Worm (Caenorhabditis elegans): ENCODE measurements around the gene nrf-6.

DNA sequence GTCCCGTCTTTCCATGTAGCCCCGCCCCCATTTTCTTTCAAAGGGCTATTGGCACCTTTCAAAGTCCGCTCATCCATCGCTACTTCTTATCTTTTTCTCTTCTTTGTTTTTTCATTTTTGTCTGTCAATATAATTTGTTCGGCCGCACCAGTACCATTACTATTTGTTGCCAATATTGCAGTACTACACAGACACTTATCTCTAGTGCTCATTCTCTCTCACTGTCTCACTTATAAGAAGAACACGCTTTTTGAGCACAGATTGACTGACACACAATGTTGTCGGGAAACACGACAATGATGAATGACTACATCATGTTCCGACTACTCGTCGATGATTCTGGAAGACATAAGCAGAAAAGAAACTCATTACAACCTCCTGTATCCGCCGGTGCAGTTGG, 47.5 kb downstream of the nrf-6 start:
- TF ChIP-seq aly-2 (tag; optimal IDR thresholded peaks at IDR 0.05), result no peak
- no peak for TF ChIP-seq grh-1 (GFP tag; IDR thresholded peaks at IDR 0.05)
- TF ChIP-seq nhr-11 (tag; optimal IDR thresholded peaks at IDR 0.05), result no peak
- no peak for TF ChIP-seq blmp-1 (tag; optimal IDR thresholded peaks at IDR 0.05)
